Worm (Caenorhabditis elegans): Measurements from ENCODE around the gene rpl-39.

The rpl-39 gene

DNA sequence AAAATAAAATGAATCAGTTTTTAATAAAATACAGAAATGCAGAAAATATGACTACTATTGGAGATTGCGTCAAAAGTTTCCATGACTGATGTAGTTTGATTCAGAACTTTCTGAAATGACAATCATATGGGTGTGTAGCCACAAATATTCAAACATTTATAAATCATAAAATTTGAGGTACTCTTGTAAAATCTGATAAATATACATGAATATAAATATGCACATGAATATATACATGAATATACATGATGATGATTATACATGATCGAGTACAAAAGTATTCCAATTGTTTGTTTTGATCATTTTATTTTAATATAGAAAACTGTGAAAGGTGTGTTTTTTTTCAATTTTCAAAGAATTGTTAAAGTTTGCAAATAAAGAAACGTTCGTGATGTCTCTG lies 21.3 kb downstream of the rpl-39 start, which contains the start of gene T05B11.4:
TSS of gene T05B11.4 (minus strand) at position 101 of the 400 bp plus-strand sequence.
- TF ChIP-seq C06A6.2 (GFP tag; conservative IDR thresholded peaks at IDR 0.05) (no peak), ceh-100 (GFP tag; IDR thresholded peaks at IDR 0.05) (no peak), bed-2 (GFP tag; IDR thresholded peaks at IDR 0.05) (no peak), efl-1 (GFP tag; optimal IDR thresholded peaks at IDR 0.05) (no peak), zfh-2 (GFP tag; conservative IDR thresholded peaks at IDR 0.05) (no peak), ekl-4 (GFP tag; IDR thresholded peaks at IDR 0.05) (no peak), B0261.1 (tag; optimal IDR thresholded peaks at IDR 0.05) (no peak), ztf-18 (tag; optimal IDR thresholded peaks at IDR 0.05) (no peak), unc-130 (GFP tag; optimal IDR thresholded peaks at IDR 0.05) (no peak), ztf-6 (GFP tag; IDR thresholded peaks at IDR 0.05) (no peak), hmg-20 (GFP tag; IDR thresholded peaks at IDR 0.05) (no peak), F37B4.10 (GFP tag; IDR thresholded peaks at IDR 0.05) (no peak), mes-4 (tag; optimal IDR thresholded peaks at IDR 0.05) (no peak), hrde-1 (tag; optimal IDR thresholded peaks at IDR 0.05; ENCODE audit: borderline replicate concordance) (no peak), somi-1 (GFP tag; optimal IDR thresholded peaks at IDR 0.05) (no peak), bed-1 (GFP tag; IDR thresholded peaks at IDR 0.05) (no peak)

DNA sequence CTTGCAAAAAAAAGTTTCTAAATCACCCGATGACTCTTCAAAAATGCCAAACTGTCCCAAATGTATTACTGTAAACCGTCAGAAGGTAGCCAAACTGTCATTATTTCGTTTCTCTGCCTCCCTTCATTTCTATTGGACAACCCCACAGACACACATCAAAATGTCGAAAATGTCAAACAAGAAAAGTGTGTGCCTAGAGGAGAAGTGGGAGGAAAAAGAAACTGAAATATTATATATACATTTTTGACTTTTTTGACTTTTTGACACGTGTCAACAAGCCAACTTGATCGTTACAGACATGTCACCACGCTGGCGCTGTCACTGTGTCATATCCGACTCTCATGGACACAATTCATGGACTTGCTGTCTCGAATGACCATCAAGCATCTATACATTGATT lies 26.2 kb downstream of the rpl-39 start:
- TF ChIP-seq hmg-1.2 (GFP tag; IDR thresholded peaks at IDR 0.05) (no peak), ceh-100 (GFP tag; IDR thresholded peaks at IDR 0.05) (no peak), let-607 (tag; optimal IDR thresholded peaks at IDR 0.05) (peak; percentile 85 to 92), nhr-80 (tag; optimal IDR thresholded peaks at IDR 0.05) (peak; percentile 62), Y53G8AR.9 (GFP tag; conservative IDR thresholded peaks at IDR 0.05) (no peak), mel-28 (tag; optimal IDR thresholded peaks at IDR 0.05; ENCODE audit: borderline replicate concordance) (no peak), nfya-2 (GFP tag; IDR thresholded peaks at IDR 0.05) (no peak), dox-1 (GFP tag; IDR thresholded peaks at IDR 0.05) (no peak), ceh-58 (GFP tag; IDR thresholded peaks at IDR 0.05) (no peak), dpff-1 (tag; optimal IDR thresholded peaks at IDR 0.05) (no peak)

DNA sequence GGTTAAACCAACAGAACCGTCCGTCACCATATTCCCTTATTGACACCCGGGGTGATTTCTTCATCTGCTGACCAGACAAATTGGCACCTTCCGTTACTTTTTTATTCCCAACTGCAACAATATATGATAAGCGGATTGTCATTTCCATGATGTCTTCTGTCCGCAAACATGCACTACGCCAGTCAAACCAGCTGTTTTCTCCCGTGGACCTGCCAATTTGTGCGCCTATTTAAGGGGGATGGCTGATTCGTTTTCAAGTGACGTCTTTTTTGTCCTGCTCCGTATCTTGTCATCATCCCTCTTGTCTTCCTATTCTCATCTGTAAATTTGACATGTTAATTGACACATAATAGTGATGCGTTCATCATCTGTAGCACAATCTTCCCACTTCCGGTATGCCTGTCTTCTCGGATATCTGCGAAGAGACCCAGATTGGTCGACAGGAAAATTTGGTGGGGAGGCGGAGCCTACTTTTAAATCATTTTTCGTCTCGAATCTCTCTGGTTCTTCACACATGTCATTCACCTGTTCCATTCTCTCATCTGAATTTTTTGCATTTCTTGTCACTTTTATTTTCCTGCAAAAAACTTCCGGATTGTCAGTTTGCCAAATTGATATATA lies 27.8 kb downstream of the rpl-39 start:
- TF ChIP-seq atf-7 (tag; optimal IDR thresholded peaks at IDR 0.05) (peak; percentile 87), ets-4 (GFP tag; optimal IDR thresholded peaks at IDR 0.05) (peak; percentile 79), rec-8 (tag; optimal IDR thresholded peaks at IDR 0.05) (no peak), ceh-91 (GFP tag; IDR thresholded peaks at IDR 0.05) (no peak), sea-2 (GFP tag; IDR thresholded peaks at IDR 0.05) (no peak), him-1 (tag; optimal IDR thresholded peaks at IDR 0.05) (no peak), hlh-26 (GFP tag; conservative IDR thresholded peaks at IDR 0.05) (no peak), attf-5 (GFP tag; optimal IDR thresholded peaks at IDR 0.05) (no peak), chd-7 (tag; optimal IDR thresholded peaks at IDR 0.05) (no peak), aptf-3 (GFP tag; IDR thresholded peaks at IDR 0.05) (no peak), Y79H2A.3 (GFP tag; conservative IDR thresholded peaks at IDR 0.05) (no peak), D2030.7 (GFP tag; IDR thresholded peaks at IDR 0.05) (no peak), F57C9.4 (tag; optimal IDR thresholded peaks at IDR 0.05) (no peak), F33H1.4 (GFP tag; IDR thresholded peaks at IDR 0.05) (no peak), unc-62 (GFP tag; optimal IDR thresholded peaks at IDR 0.05) (peak; percentile 58), lin-54 (GFP tag; optimal IDR thresholded peaks at IDR 0.05) (no peak), snpc-3.4 (tag; optimal IDR thresholded peaks at IDR 0.05) (no peak), ceh-40 (GFP tag; IDR thresholded peaks at IDR 0.05) (no peak), hmg-20 (GFP tag; IDR thresholded peaks at IDR 0.05) (no peak), ztf-22 (GFP tag; optimal IDR thresholded peaks at IDR 0.05) (peak; percentile 67), F10E7.11 (tag; optimal IDR thresholded peaks at IDR 0.05) (no peak), lir-1 (GFP tag; conservative IDR thresholded peaks at IDR 0.05) (no peak), F37B4.10 (GFP tag; IDR thresholded peaks at IDR 0.05) (no peak), fkh-3 (tag; optimal IDR thresholded peaks at IDR 0.05) (no peak)
